Fruit fly (Drosophila melanogaster) whole organism, prepupa: ENCODE data around the gene Rab14.

ENCODE experiments used
- Blimp-1 ChIP-seq: fragments of 200-800 bp; sonication (Bioruptor generic); optimal IDR thresholded peaks from 3 replicates; lab custom pipeline; 2017; ENCODE audit warnings: missing biosample characterization, missing genetic modification characterization, mild to moderate bottlenecking, moderate library complexity, missing genetic modification reagents
- CG10631 ChIP-seq: fragments of 200-800 bp; sonication (Bioruptor generic); optimal IDR thresholded peaks from 2 replicates; lab custom pipeline; 2016; ENCODE audit warnings: missing biosample characterization, missing genetic modification characterization
- CG11902 ChIP-seq: fragments of 200-800 bp; sonication (Bioruptor generic); optimal IDR thresholded peaks from 3 replicates; lab custom pipeline; 2016; ENCODE audit warnings: missing biosample characterization, missing genetic modification characterization
- CG31627 ChIP-seq: fragments of 200-800 bp; sonication (Bioruptor generic); optimal IDR thresholded peaks from 3 replicates; lab custom pipeline; 2016; ENCODE audit warnings: missing biosample characterization, missing genetic modification characterization
- CG3919 ChIP-seq: fragments of 200-800 bp; sonication (Bioruptor generic); optimal IDR thresholded peaks from 3 replicates; lab custom pipeline; 2016; ENCODE audit warnings: missing biosample characterization, missing genetic modification characterization
- CG7368 ChIP-seq: fragments of 200-800 bp; sonication (Bioruptor generic); optimal IDR thresholded peaks from 3 replicates; lab custom pipeline; 2016; ENCODE audit warnings: missing biosample characterization, missing genetic modification characterization
- CG8319 ChIP-seq: fragments of 200-800 bp; sonication (Bioruptor generic); optimal IDR thresholded peaks from 3 replicates; lab custom pipeline; 2016; ENCODE audit warnings: missing biosample characterization, missing genetic modification characterization
- CG8632 ChIP-seq: fragments of 200-800 bp; sonication (Bioruptor generic); optimal IDR thresholded peaks from 3 replicates; lab custom pipeline; 2016; ENCODE audit warnings: missing biosample characterization, missing genetic modification characterization
- Eip78C ChIP-seq: fragments of 200-800 bp; sonication (Bioruptor generic); peaks from one replicate; lab custom pipeline; 2016; ENCODE audit warnings: missing biosample characterization, missing genetic modification characterization
- Eip93F ChIP-seq: fragments of 200-800 bp; sonication (Bioruptor generic); optimal IDR thresholded peaks from 2 replicates; lab custom pipeline; 2016; ENCODE audit warnings: missing biosample characterization, mild to moderate bottlenecking, missing genetic modification characterization
- Ets21C ChIP-seq: fragments of 200-800 bp; sonication (Bioruptor generic); optimal IDR thresholded peaks from 3 replicates; lab custom pipeline; 2016; ENCODE audit warnings: missing biosample characterization, missing genetic modification characterization
- Sox14 ChIP-seq: fragments of 200-800 bp; sonication (Bioruptor generic); optimal IDR thresholded peaks from 3 replicates; lab custom pipeline; 2016; ENCODE audit warnings: missing biosample characterization, missing genetic modification characterization
- achi ChIP-seq: fragments of 200-800 bp; sonication (Bioruptor generic); optimal IDR thresholded peaks from 3 replicates; lab custom pipeline; 2016; ENCODE audit warnings: missing biosample characterization, missing genetic modification characterization
- dac ChIP-seq: fragments of 200-800 bp; sonication (Bioruptor generic); optimal IDR thresholded peaks from 2 replicates; lab custom pipeline; 2017; ENCODE audit warnings: missing biosample characterization, mild to moderate bottlenecking, missing genetic modification characterization
- fd85E ChIP-seq: fragments of 200-800 bp; sonication (Bioruptor generic); optimal IDR thresholded peaks from 3 replicates; lab custom pipeline; 2016; ENCODE audit warnings: missing biosample characterization, missing genetic modification characterization
- fkh ChIP-seq: fragments of 200-800 bp; sonication (Bioruptor generic); optimal IDR thresholded peaks from 3 replicates; lab custom pipeline; 2017; ENCODE audit warnings: missing biosample characterization, mild to moderate bottlenecking, missing genetic modification characterization, moderate library complexity
- lz ChIP-seq: fragments of 200-800 bp; sonication (Bioruptor generic); optimal IDR thresholded peaks from 3 replicates; lab custom pipeline; 2016; ENCODE audit warnings: missing biosample characterization, missing genetic modification characterization
- net ChIP-seq: fragments of 200-800 bp; sonication (Bioruptor generic); optimal IDR thresholded peaks from 3 replicates; lab custom pipeline; 2016; ENCODE audit warnings: missing biosample characterization, missing genetic modification characterization
- ss ChIP-seq, 2 experiments: fragments of 200-800 bp; sonication (Bioruptor generic); optimal IDR thresholded peaks; 2 replicates in 1 of 2; 3 replicates in 1 of 2; lab custom pipeline; 2017 to 2018; ENCODE audit warnings: mild to moderate bottlenecking in 2 of 2, missing biosample characterization in 2 of 2, missing genetic modification characterization in 2 of 2, moderate library complexity in 1 of 2
- svp ChIP-seq: fragments of 200-800 bp; sonication (Bioruptor generic); peaks from one replicate; lab custom pipeline; 2016; ENCODE audit warnings: missing biosample characterization, missing genetic modification characterization

Rab14 gene

DNA sequence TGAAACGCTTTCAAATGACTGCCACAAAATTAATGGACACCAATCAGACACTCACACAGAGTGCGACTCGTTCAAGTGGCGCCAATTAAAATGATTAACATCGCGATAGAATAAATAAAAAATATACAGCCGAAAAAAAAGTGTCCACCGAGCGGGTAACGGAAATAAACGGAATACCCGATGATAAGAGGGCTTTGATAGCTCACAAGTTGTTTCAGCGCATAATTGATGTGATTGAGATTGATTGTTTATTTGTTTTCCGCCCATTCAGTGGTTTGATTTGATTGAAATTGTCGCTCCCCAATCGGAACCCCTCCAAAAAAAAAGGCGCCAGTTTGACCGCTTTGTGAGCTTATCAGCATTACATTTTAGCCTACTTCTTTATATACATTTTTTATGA lies 48.6 kb downstream of the Rab14 start:
- peak; percentile 60 for TF ChIP-seq svp
- no peak for TF ChIP-seq net (GFP tag; lab: Kevin White, UChicago)
- peak; percentile 21 for TF ChIP-seq fkh (GFP tag; lab: Kevin White, UChicago)
- no peak for TF ChIP-seq CG8319 (GFP tag; lab: Kevin White, UChicago)

DNA sequence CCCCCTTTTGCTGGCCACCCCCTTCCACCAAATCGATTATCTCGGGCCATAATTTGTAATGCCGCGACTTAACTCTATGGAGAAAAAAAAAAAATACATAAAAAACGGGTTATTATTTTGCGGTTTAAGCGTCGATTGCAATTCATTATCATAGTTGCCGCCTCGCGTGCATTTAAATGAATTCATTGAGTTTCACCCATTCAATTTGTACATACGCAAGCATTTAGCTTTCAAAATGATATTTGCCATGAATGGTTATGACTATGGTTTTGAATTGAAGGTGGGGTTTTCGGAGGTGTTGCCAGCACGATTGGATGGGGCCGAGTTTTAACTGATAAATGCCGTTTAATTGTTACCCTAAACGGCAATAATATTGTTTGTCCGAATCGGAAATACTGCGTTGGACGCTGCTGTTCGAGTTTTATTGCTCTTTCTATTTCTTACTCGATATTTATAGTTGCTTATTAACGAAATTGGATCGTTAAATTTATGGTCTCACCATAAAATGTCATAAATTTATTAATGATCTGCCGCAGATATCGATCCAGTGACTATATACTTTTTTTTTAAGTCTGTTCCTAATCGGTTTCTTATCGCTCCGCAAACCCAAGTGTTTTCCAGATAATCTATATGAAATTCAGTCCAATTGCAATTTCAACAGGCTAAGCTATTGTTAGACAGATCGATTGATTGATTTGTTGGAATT lies 50.0 kb downstream of the Rab14 start:
- TF ChIP-seq achi (GFP tag; lab: Kevin White, UChicago) (no peak), Blimp-1 (GFP tag; lab: Kevin White, UChicago) (no peak), CG11902 (GFP tag; lab: Kevin White, UChicago) (no peak), CG10631 (GFP tag; lab: Kevin White, UChicago) (no peak), fd85E (GFP tag; lab: Kevin White, UChicago) (no peak), dac (GFP tag; lab: Kevin White, UChicago) (no peak), Eip93F (no peak), Eip78C (GFP tag; lab: Kevin White, UChicago) (peak; percentile 59), CG3919 (GFP tag; lab: Kevin White, UChicago) (no peak), Ets21C (GFP tag; lab: Kevin White, UChicago) (no peak), Sox14 (GFP tag; lab: Kevin White, UChicago) (no peak), lz (GFP tag; lab: Kevin White, UChicago) (no peak), ss (GFP tag; optimal IDR thresholded peaks at IDR 0.05; lab: Kevin White, UChicago) (peak in 1 of 2 experiments; percentile 8), CG7368 (GFP tag; lab: Kevin White, UChicago) (no peak), CG31627 (GFP tag; lab: Kevin White, UChicago) (no peak), CG8632 (GFP tag; lab: Kevin White, UChicago) (no peak)
